Fruit fly (Drosophila melanogaster): ENCODE results near the gene CG3918.
"Not testable (repeated sequence)": the region's sequence is repeated elsewhere in the genome, so short reads cannot be mapped to it uniquely, and the experiment has no call there.

DNA sequence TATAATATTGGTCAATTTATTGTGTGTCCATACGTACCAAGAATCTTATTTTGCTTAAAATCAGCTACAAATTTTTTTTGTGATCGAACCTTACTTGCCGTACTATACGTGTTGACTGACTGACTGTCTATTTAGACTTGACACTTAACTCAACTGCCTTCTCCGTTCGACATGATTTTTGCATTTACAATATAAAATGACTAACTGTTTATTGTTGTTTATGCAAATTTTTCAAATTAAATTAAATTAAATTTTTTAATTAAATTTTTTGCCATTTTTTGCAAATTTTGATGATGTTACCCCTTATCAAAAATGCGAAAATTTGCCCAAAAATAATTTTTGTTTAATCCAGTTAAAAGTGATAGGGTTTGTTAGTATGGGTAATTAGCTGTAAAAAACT is 45.5 kb upstream of the CG3918 start, which contains the start of gene CG33665:
- TF ChIP-seq bab1 (GFP tag; optimal IDR thresholded peaks at IDR 0.05); CG33017 (tag; optimal IDR thresholded peaks at IDR 0.05); Hr96 (GFP tag; optimal IDR thresholded peaks at IDR 0.05); cnc (optimal IDR thresholded peaks at IDR 0.05); CG12768 (GFP tag; optimal IDR thresholded peaks at IDR 0.05); Mnt (GFP tag; optimal IDR thresholded peaks at IDR 0.05); CG7045 (GFP tag; optimal IDR thresholded peaks at IDR 0.05); kay (GFP tag; ENCODE audit: borderline replicate concordance); ovo (GFP tag; optimal IDR thresholded peaks at IDR 0.05): not testable (repeated sequence)

All from whole organism, adult.